Fruit fly (Drosophila melanogaster) whole organism, pupa: ENCODE measurements around the gene dlp.

Experiments used
- CG14655 ChIP-seq: fragments of 200-800 bp; sonication (Bioruptor generic); optimal IDR thresholded peaks from 3 replicates; lab custom pipeline; 2017; ENCODE audit warnings: mild to moderate bottlenecking, missing biosample characterization, missing genetic modification reagents, missing genetic modification characterization
- EcR ChIP-seq: fragments of 200-800 bp; sonication (Bioruptor generic); optimal IDR thresholded peaks from 3 replicates; lab custom pipeline; 2019; ENCODE audit warnings: missing biosample characterization, missing genetic modification characterization, mild to moderate bottlenecking, moderate library complexity, missing genetic modification reagents
- Snoo ChIP-seq: fragments of 200-800 bp; sonication (Bioruptor generic); optimal IDR thresholded peaks from 3 replicates; lab custom pipeline; 2017; ENCODE audit warnings: missing biosample characterization, mild to moderate bottlenecking, missing genetic modification characterization, inconsistent platforms

dm6 chr3L:14661567-14662258, 29.3 kb downstream of the dlp start:
- TF ChIP-seq CG14655 (GFP tag; lab: Kevin White, UChicago) (no peak), EcR (no peak), Snoo (tag; lab: Kevin White, UChicago) (peak; percentile 17)
